Worm (Caenorhabditis elegans) whole organism, mixed stage, embryonic: ENCODE data around the gene F36H5.12.
"Not testable (repeated sequence)": the region's sequence is repeated elsewhere in the genome, so short reads cannot be mapped to it uniquely, and the experiment has no call there.

ENCODE experiments used
- M03D4.4 ChIP-seq: sonication (generic microtip); optimal IDR thresholded peaks from 2 replicates; lab custom pipeline; 2017; ENCODE audit warnings: mild to moderate bottlenecking, missing genetic modification characterization, missing compliant biosample characterization
- blmp-1 ChIP-seq: fragments of 150-350 bp; optimal IDR thresholded peaks from 2 replicates; lab custom pipeline; 2014; ENCODE audit warnings: missing biosample characterization, missing genetic modification characterization
- ceh-39 ChIP-seq: fragments of 150-350 bp; optimal IDR thresholded peaks from 2 replicates; lab custom pipeline; 2014; ENCODE audit warnings: missing biosample characterization, missing genetic modification characterization
- ceh-83 ChIP-seq: fragments of 200-800 bp; sonication (Bioruptor generic); optimal IDR thresholded peaks from 2 replicates; lab custom pipeline; 2018; ENCODE audit warnings: mild to moderate bottlenecking, missing genetic modification characterization, missing compliant biosample characterization
- ces-1 ChIP-seq: fragments of 150-350 bp; optimal IDR thresholded peaks from 2 replicates; lab custom pipeline; 2014; ENCODE audit warnings: missing biosample characterization, missing genetic modification reagents, missing genetic modification characterization
- cnd-1 ChIP-seq: fragments of 200-800 bp; sonication (Bioruptor generic); optimal IDR thresholded peaks from 2 replicates; lab custom pipeline; 2018; ENCODE audit warnings: mild to moderate bottlenecking, missing genetic modification characterization, missing compliant biosample characterization
- elt-1 ChIP-seq: sonication (generic microtip); optimal IDR thresholded peaks from 2 replicates; lab custom pipeline; 2017; ENCODE audit warnings: missing genetic modification characterization, mild to moderate bottlenecking, missing compliant biosample characterization, antibody characterized with exemption, moderate library complexity, borderline replicate concordance; ENCODE audit not compliant: insufficient read depth
- elt-3 ChIP-seq: fragments of 150-350 bp; optimal IDR thresholded peaks from 2 replicates; lab custom pipeline; 2014; ENCODE audit warnings: missing biosample characterization, missing genetic modification characterization
- flh-1 ChIP-seq: fragments of 200-800 bp; sonication (Bioruptor generic); optimal IDR thresholded peaks from 2 replicates; lab custom pipeline; 2018; ENCODE audit warnings: mild to moderate bottlenecking, missing genetic modification characterization, moderate library complexity, missing compliant biosample characterization
- ham-2 ChIP-seq: fragments of 200-800 bp; sonication (Bioruptor generic); optimal IDR thresholded peaks from 2 replicates; lab custom pipeline; 2018; ENCODE audit warnings: mild to moderate bottlenecking, missing genetic modification characterization, missing compliant biosample characterization
- hlh-1 ChIP-seq: fragments of 150-350 bp; optimal IDR thresholded peaks from 2 replicates; lab custom pipeline; 2014; ENCODE audit warnings: missing biosample characterization, missing genetic modification reagents, missing genetic modification characterization
- lin-13 ChIP-seq: fragments of 150-350 bp; optimal IDR thresholded peaks from 2 replicates; lab custom pipeline; 2014; ENCODE audit warnings: missing biosample characterization, missing genetic modification characterization
- lin-32 ChIP-seq: fragments of 200-800 bp; sonication (Bioruptor generic); optimal IDR thresholded peaks from 2 replicates; lab custom pipeline; 2018; ENCODE audit warnings: mild to moderate bottlenecking, missing genetic modification characterization, missing compliant biosample characterization
- lsy-2 ChIP-seq: fragments of 150-350 bp; optimal IDR thresholded peaks from 2 replicates; lab custom pipeline; 2014; ENCODE audit warnings: missing biosample characterization, missing genetic modification characterization
- mab-5 ChIP-seq: fragments of 150-350 bp; optimal IDR thresholded peaks from 2 replicates; lab custom pipeline; 2014; ENCODE audit warnings: missing biosample characterization, missing genetic modification characterization
- mep-1 ChIP-seq: fragments of 150-350 bp; optimal IDR thresholded peaks from 2 replicates; lab custom pipeline; 2017; ENCODE audit warnings: missing biosample characterization, missing genetic modification reagents, missing genetic modification characterization, inconsistent platforms
- mls-2 ChIP-seq: sonication (generic microtip); optimal IDR thresholded peaks from 2 replicates; lab custom pipeline; 2016; ENCODE audit warnings: mild to moderate bottlenecking, missing genetic modification characterization, moderate library complexity, missing compliant biosample characterization
- nhr-12 ChIP-seq: fragments of 150-350 bp; optimal IDR thresholded peaks from 2 replicates; lab custom pipeline; 2014; ENCODE audit warnings: missing biosample characterization, missing genetic modification characterization
- nhr-2 ChIP-seq: fragments of 150-350 bp; optimal IDR thresholded peaks from 2 replicates; lab custom pipeline; 2014; ENCODE audit warnings: missing biosample characterization, missing genetic modification characterization
- nhr-237 ChIP-seq: fragments of 150-350 bp; optimal IDR thresholded peaks from 2 replicates; lab custom pipeline; 2014; ENCODE audit warnings: missing biosample characterization, missing genetic modification characterization
- nhr-28 ChIP-seq: fragments of 150-350 bp; optimal IDR thresholded peaks from 2 replicates; lab custom pipeline; 2014; ENCODE audit warnings: missing biosample characterization, missing genetic modification characterization
- nhr-76 ChIP-seq: sonication (generic microtip); optimal IDR thresholded peaks from 2 replicates; lab custom pipeline; 2017; ENCODE audit warnings: missing biosample characterization, missing genetic modification characterization
- pha-4 ChIP-seq: fragments of 150-350 bp; optimal IDR thresholded peaks from 2 replicates; lab custom pipeline; 2018; ENCODE audit warnings: missing biosample characterization, missing genetic modification reagents, missing genetic modification characterization
- sem-2 ChIP-seq: fragments of 200-800 bp; sonication (Bioruptor generic); optimal IDR thresholded peaks from 2 replicates; lab custom pipeline; 2018; ENCODE audit warnings: mild to moderate bottlenecking, missing genetic modification characterization, missing compliant biosample characterization
- snpc-4 ChIP-seq: fragments of 150-350 bp; optimal IDR thresholded peaks from 2 replicates; lab custom pipeline; 2014; ENCODE audit warnings: missing biosample characterization, missing genetic modification characterization
- sptf-1 ChIP-seq: sonication (generic microtip); optimal IDR thresholded peaks from 2 replicates; lab custom pipeline; 2017; ENCODE audit warnings: mild to moderate bottlenecking, missing genetic modification characterization, moderate library complexity, missing compliant biosample characterization
- tbx-8 ChIP-seq: fragments of 200-800 bp; sonication (Bioruptor generic); optimal IDR thresholded peaks from 2 replicates; lab custom pipeline; 2018; ENCODE audit warnings: mild to moderate bottlenecking, missing genetic modification characterization, moderate library complexity, missing compliant biosample characterization
- unc-120 ChIP-seq: sonication (generic microtip); optimal IDR thresholded peaks from 2 replicates; lab custom pipeline; 2017; ENCODE audit warnings: missing genetic modification characterization, missing compliant biosample characterization; ENCODE audit not compliant: poor library complexity, severe bottlenecking
- unc-39 ChIP-seq: fragments of 150-350 bp; optimal IDR thresholded peaks from 2 replicates; lab custom pipeline; 2014; ENCODE audit warnings: missing biosample characterization, missing genetic modification characterization
- unc-62 ChIP-seq: fragments of 150-350 bp; optimal IDR thresholded peaks from 2 replicates; lab custom pipeline; 2014; ENCODE audit warnings: missing biosample characterization, missing genetic modification reagents, missing genetic modification characterization
- zip-8 ChIP-seq: fragments of 150-350 bp; optimal IDR thresholded peaks from 2 replicates; lab custom pipeline; 2014; ENCODE audit warnings: missing biosample characterization, missing genetic modification characterization
- ztf-11 ChIP-seq: fragments of 150-350 bp; optimal IDR thresholded peaks from 2 replicates; lab custom pipeline; 2014; ENCODE audit warnings: missing biosample characterization, missing genetic modification characterization

F36H5.12 gene

ce11 chrII:1763072-1763471, 20.4 kb downstream of the F36H5.12 start, which contains the start of gene math-28:
TSS of gene math-28 (plus strand) at chrII:1763372.
- no peak for TF ChIP-seq mep-1 (tag; lab: Kevin White, UChicago)
- TF ChIP-seq nhr-2 (tag; lab: Kevin White, UChicago), result no peak
- TF ChIP-seq nhr-28, result no peak
- TF ChIP-seq snpc-4 (tag; lab: Kevin White, UChicago), result no peak
- no peak for TF ChIP-seq ceh-83 (GFP tag; lab: Kevin White, UChicago)
- no peak for TF ChIP-seq nhr-12 (tag; lab: Kevin White, UChicago)
- no peak for TF ChIP-seq lin-13 (tag; lab: Kevin White, UChicago)
- TF ChIP-seq flh-1, result no peak
- TF ChIP-seq M03D4.4 (tag; lab: Kevin White, UChicago), result no peak
- no peak for TF ChIP-seq hlh-1

- TF ChIP-seq nhr-237 (tag; lab: Kevin White, UChicago) (no peak), cnd-1 (tag; lab: Kevin White, UChicago) (no peak), sptf-1 (no peak), lin-13 (tag; lab: Kevin White, UChicago) (no peak), snpc-4 (tag; lab: Kevin White, UChicago) (no peak), mab-5 (no peak), ham-2 (no peak), nhr-28 (no peak), lin-32 (no peak), unc-120 (tag; lab: Kevin White, UChicago) (no peak), ces-1 (GFP tag; lab: Kevin White, UChicago) (no peak), M03D4.4 (tag; lab: Kevin White, UChicago) (no peak)
These were observed 24.1 kb downstream of the F36H5.12 start for ce11 chrII:1766715-1767114.

ce11 chrII:1771347-1771746, 28.7 kb downstream of the F36H5.12 start, which contains the start of gene math-26:
TSS of gene math-26 (plus strand) at chrII:1771647.
- not testable (repeated sequence) for TF ChIP-seq lsy-2 (tag; lab: Kevin White, UChicago); nhr-76; mls-2 (tag; lab: Kevin White, UChicago)

ce11 chrII:1771785-1772184, 29.1 kb downstream of the F36H5.12 start, which contains the start of gene math-3:
TSS of gene math-3 (plus strand) at chrII:1772085.
- TF ChIP-seq nhr-12 (tag; lab: Kevin White, UChicago) (no peak), snpc-4 (tag; lab: Kevin White, UChicago) (no peak), unc-120 (tag; lab: Kevin White, UChicago) (no peak), unc-39 (tag; lab: Kevin White, UChicago) (no peak), ceh-83 (GFP tag; lab: Kevin White, UChicago) (no peak), sem-2 (GFP tag; lab: Kevin White, UChicago) (no peak), nhr-2 (tag; lab: Kevin White, UChicago) (no peak), lin-13 (tag; lab: Kevin White, UChicago) (no peak), zip-8 (tag; lab: Kevin White, UChicago) (no peak), sptf-1 (no peak), M03D4.4 (tag; lab: Kevin White, UChicago) (no peak), elt-3 (tag; lab: Kevin White, UChicago) (no peak), blmp-1 (tag; lab: Kevin White, UChicago) (no peak), cnd-1 (tag; lab: Kevin White, UChicago) (no peak)

- not testable (repeated sequence) for TF ChIP-seq mab-5; M03D4.4 (tag; lab: Kevin White, UChicago); ceh-83 (GFP tag; lab: Kevin White, UChicago)
These were observed 32.6 kb downstream of the F36H5.12 start, which contains the start of gene F36H5.14 for ce11 chrII:1775234-1775633. TSS of gene F36H5.14 (plus strand) at chrII:1775534.

ce11 chrII:1782474-1782873, 39.8 kb downstream of the F36H5.12 start, which contains the start of gene math-4:
TSS of gene math-4 (minus strand) at chrII:1782574.
- TF ChIP-seq lsy-2 (tag; lab: Kevin White, UChicago), result no peak
- TF ChIP-seq lin-13 (tag; lab: Kevin White, UChicago), result no peak
- TF ChIP-seq ceh-39 (tag; lab: Kevin White, UChicago), result no peak
- TF ChIP-seq nhr-28, result no peak
- no peak for TF ChIP-seq ztf-11
- no peak for TF ChIP-seq ces-1 (GFP tag; lab: Kevin White, UChicago)
- no peak for TF ChIP-seq pha-4
- no peak for TF ChIP-seq cnd-1 (tag; lab: Kevin White, UChicago)
- no peak for TF ChIP-seq zip-8 (tag; lab: Kevin White, UChicago)
- no peak for TF ChIP-seq flh-1
- TF ChIP-seq tbx-8 (GFP tag; lab: Kevin White, UChicago), result no peak
- no peak for TF ChIP-seq ceh-83 (GFP tag; lab: Kevin White, UChicago)
- no peak for TF ChIP-seq lin-32
- no peak for TF ChIP-seq unc-62 (GFP tag; lab: Kevin White, UChicago)
- TF ChIP-seq elt-1 (tag; lab: Kevin White, UChicago), result no peak
- no peak for TF ChIP-seq sptf-1
- no peak for TF ChIP-seq hlh-1
- TF ChIP-seq nhr-2 (tag; lab: Kevin White, UChicago), result no peak
